Worm (Caenorhabditis elegans) whole organism, L3 larva: Measurements from ENCODE around the gene C18D4.4.

Experiments
- R02D3.7 ChIP-seq: fragments of 150-350 bp; optimal IDR thresholded peaks from 2 replicates; lab custom pipeline; 2014; ENCODE audit warnings: missing biosample characterization, missing genetic modification characterization
- ZK546.5 ChIP-seq: sonication (generic microtip); optimal IDR thresholded peaks from 2 replicates; lab custom pipeline; 2017; ENCODE audit warnings: missing biosample characterization, missing genetic modification characterization
- hmg-11 ChIP-seq: sonication (generic microtip); optimal IDR thresholded peaks from 2 replicates; lab custom pipeline; 2016; ENCODE audit warnings: missing genetic modification characterization, missing compliant biosample characterization

DNA sequence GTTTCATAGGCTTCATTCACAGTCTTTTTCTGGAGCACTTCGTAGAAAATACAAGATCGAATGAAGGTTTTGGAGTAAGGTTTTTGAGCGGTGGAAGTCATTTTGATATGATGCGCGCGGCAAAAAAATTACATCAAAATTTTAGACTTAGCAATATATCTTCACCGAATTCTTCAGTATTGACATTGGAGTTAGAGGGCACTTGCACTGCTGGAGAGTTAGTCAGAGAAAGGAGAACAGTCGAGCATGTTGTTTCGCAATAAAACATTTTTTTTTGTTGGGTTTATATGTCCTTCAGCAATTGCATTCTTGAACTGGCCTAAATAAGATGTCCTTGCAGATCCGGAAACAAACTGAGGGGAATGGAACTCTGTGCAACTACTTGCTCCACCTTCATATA is 34.6 kb upstream of the C18D4.4 start, which contains the start of gene fbxa-171:
- TF ChIP-seq hmg-11 (no peak), ZK546.5 (tag; lab: Kevin White, UChicago) (no peak), R02D3.7 (tag; lab: Kevin White, UChicago) (no peak)
